Fruit fly (Drosophila melanogaster) whole organism, embryonic: ENCODE data around the gene Snx27.

ENCODE experiments used
- Asciz ChIP-seq: fragments of 200-800 bp; sonication (Bioruptor generic); optimal IDR thresholded peaks from 2 replicates; lab custom pipeline; 2017; ENCODE audit warnings: missing biosample characterization, mild to moderate bottlenecking, missing genetic modification characterization, missing genetic modification reagents
- Awh ChIP-seq: fragments of 200-800 bp; sonication (Bioruptor generic); IDR thresholded peaks from 2 replicates; pipeline ENCODE4, ENCODE4 v1.3.6; 2022; ENCODE audit warnings: missing biosample characterization, missing genetic modification characterization
- B-H1 ChIP-seq: fragments of 200-800 bp; sonication (Bioruptor generic); IDR thresholded peaks from 3 replicates; pipeline ENCODE4 v1.3.6; 2022; ENCODE audit warnings: missing biosample characterization, missing genetic modification characterization
- CG12104 ChIP-seq: fragments of 200-800 bp; sonication (Bioruptor generic); optimal IDR thresholded peaks from 3 replicates; lab custom pipeline; 2016; ENCODE audit warnings: missing biosample characterization, missing genetic modification characterization
- CG12219 ChIP-seq: fragments of 200-800 bp; sonication (Bioruptor generic); optimal IDR thresholded peaks from 3 replicates; lab custom pipeline; 2018; ENCODE audit warnings: missing biosample characterization, mild to moderate bottlenecking, missing genetic modification characterization
- CG12744 ChIP-seq: fragments of 200-800 bp; sonication (Bioruptor generic); optimal IDR thresholded peaks from 2 replicates; lab custom pipeline; 2016; ENCODE audit warnings: missing biosample characterization, missing genetic modification characterization
- CG13287 ChIP-seq: fragments of 200-800 bp; sonication (Bioruptor generic); IDR thresholded peaks from 2 replicates; pipeline ENCODE4 v1.3.6; 2022; ENCODE audit warnings: missing biosample characterization, missing genetic modification characterization; ENCODE audit not compliant: partially characterized antibody
- CG15073 ChIP-seq: fragments of 200-800 bp; sonication (Bioruptor generic); optimal IDR thresholded peaks from 2 replicates; lab custom pipeline; 2016; ENCODE audit warnings: missing biosample characterization, missing genetic modification characterization
- CG1602 ChIP-seq: fragments of 200-800 bp; sonication (Bioruptor generic); optimal IDR thresholded peaks from 3 replicates; lab custom pipeline; 2016; ENCODE audit warnings: missing biosample characterization, missing genetic modification characterization
- CG1603 ChIP-seq: fragments of 200-800 bp; sonication (Bioruptor generic); optimal IDR thresholded peaks from 2 replicates; lab custom pipeline; 2019; ENCODE audit warnings: missing biosample characterization, mild to moderate bottlenecking, missing genetic modification characterization, moderate library complexity
- CG17328 ChIP-seq: fragments of 200-800 bp; sonication (Bioruptor generic); IDR thresholded peaks from 2 replicates; pipeline ENCODE4 v1.3.6; 2022; ENCODE audit warnings: missing biosample characterization, missing genetic modification characterization
- CG17361 ChIP-seq: fragments of 200-800 bp; sonication (Bioruptor generic); IDR thresholded peaks from 3 replicates; pipeline ENCODE4 v1.3.6; 2022; ENCODE audit warnings: missing biosample characterization, missing genetic modification characterization
- CG17568 ChIP-seq: fragments of 200-800 bp; sonication (Bioruptor generic); optimal IDR thresholded peaks from 2 replicates; lab custom pipeline; 2018; ENCODE audit warnings: missing biosample characterization, mild to moderate bottlenecking, missing genetic modification characterization, moderate library complexity
- CG17802 ChIP-seq: fragments of 200-800 bp; sonication (Bioruptor generic); optimal IDR thresholded peaks from 2 replicates; lab custom pipeline; 2018; ENCODE audit warnings: missing biosample characterization, mild to moderate bottlenecking, missing genetic modification characterization, moderate library complexity
- CG18599 ChIP-seq: fragments of 200-800 bp; sonication (Bioruptor generic); optimal IDR thresholded peaks from 3 replicates; lab custom pipeline; 2017; ENCODE audit warnings: missing biosample characterization, missing genetic modification characterization, mild to moderate bottlenecking, moderate library complexity, missing genetic modification reagents
- CG30020 ChIP-seq: fragments of 200-800 bp; optimal IDR thresholded peaks from 2 replicates; lab custom pipeline; 2019; ENCODE audit warnings: missing biosample characterization, mild to moderate bottlenecking, missing genetic modification characterization, moderate library complexity
- CG3726 ChIP-seq: fragments of 200-800 bp; sonication (Bioruptor generic); IDR thresholded peaks from 3 replicates; pipeline ENCODE4, ENCODE4 v1.3.6; 2022; ENCODE audit warnings: missing biosample characterization, missing genetic modification characterization
- CG4707 ChIP-seq: fragments of 200-800 bp; sonication (Bioruptor generic); optimal IDR thresholded peaks from 2 replicates; lab custom pipeline; 2018; ENCODE audit warnings: missing biosample characterization, mild to moderate bottlenecking, missing genetic modification characterization, moderate library complexity
- CG6654 ChIP-seq: fragments of 200-800 bp; sonication (Bioruptor generic); optimal IDR thresholded peaks from 2 replicates; lab custom pipeline; 2017; ENCODE audit warnings: missing biosample characterization, mild to moderate bottlenecking, missing genetic modification characterization
- CG8089 ChIP-seq: fragments of 200-800 bp; sonication (Bioruptor generic); optimal IDR thresholded peaks from 3 replicates; lab custom pipeline; 2016; ENCODE audit warnings: missing biosample characterization, missing genetic modification characterization
- CG8388 ChIP-seq: fragments of 200-800 bp; sonication (Bioruptor generic); optimal IDR thresholded peaks from 2 replicates; lab custom pipeline; 2019; ENCODE audit warnings: missing biosample characterization, mild to moderate bottlenecking, missing genetic modification characterization, moderate library complexity
- CG8478 ChIP-seq: fragments of >200 bp; optimal IDR thresholded peaks from 2 replicates; lab custom pipeline; 2018
- CG8765 ChIP-seq: fragments of 200-800 bp; sonication (Bioruptor generic); IDR thresholded peaks from 2 replicates; pipeline ENCODE4 v1.3.6; 2022; ENCODE audit warnings: missing biosample characterization, missing genetic modification characterization
- CrebB ChIP-seq: fragments of 200-800 bp; sonication (Bioruptor generic); optimal IDR thresholded peaks from 3 replicates; lab custom pipeline; 2018; ENCODE audit warnings: missing biosample characterization, mild to moderate bottlenecking, missing genetic modification characterization
- D19A ChIP-seq: fragments of 200-800 bp; optimal IDR thresholded peaks from 3 replicates; lab custom pipeline; 2019; ENCODE audit warnings: missing biosample characterization, mild to moderate bottlenecking, missing genetic modification characterization, moderate library complexity
- D19B ChIP-seq: fragments of 200-800 bp; sonication (Bioruptor generic); optimal IDR thresholded peaks from 2 replicates; lab custom pipeline; 2017; ENCODE audit warnings: missing biosample characterization, mild to moderate bottlenecking, missing genetic modification characterization
- Gsc ChIP-seq: fragments of 200-800 bp; sonication (Bioruptor generic); IDR thresholded peaks from 2 replicates; pipeline ENCODE4 v1.3.6; 2022; ENCODE audit warnings: missing biosample characterization, missing genetic modification characterization
- HLH4C ChIP-seq: fragments of 200-800 bp; sonication (Bioruptor generic); IDR thresholded peaks from 3 replicates; pipeline ENCODE4 v1.3.6; 2022; ENCODE audit warnings: missing biosample characterization, missing genetic modification characterization; ENCODE audit not compliant: partially characterized antibody
- HLHmδ ChIP-seq: fragments of 200-800 bp; sonication (Bioruptor generic); optimal IDR thresholded peaks from 2 replicates; lab custom pipeline; 2018; ENCODE audit warnings: missing biosample characterization, mild to moderate bottlenecking, missing genetic modification characterization, moderate library complexity
- Hand ChIP-seq: fragments of 200-800 bp; sonication (Bioruptor generic); optimal IDR thresholded peaks from 2 replicates; lab custom pipeline; 2017; ENCODE audit warnings: mild to moderate bottlenecking, missing biosample characterization, missing genetic modification reagents, missing genetic modification characterization
- Hr3 ChIP-seq: fragments of 200-800 bp; sonication (Bioruptor generic); optimal IDR thresholded peaks from 3 replicates; lab custom pipeline; 2016; ENCODE audit warnings: missing biosample characterization, missing genetic modification characterization
- Lpt ChIP-seq: fragments of >200 bp; optimal IDR thresholded peaks from 2 replicates; lab custom pipeline; 2018; ENCODE audit warnings: missing biosample characterization, missing genetic modification characterization
- MTF-1 ChIP-seq: fragments of 200-800 bp; sonication (Bioruptor generic); optimal IDR thresholded peaks from 2 replicates; lab custom pipeline; 2018; ENCODE audit warnings: missing biosample characterization, mild to moderate bottlenecking, missing genetic modification characterization, borderline replicate concordance
- Ptx1 ChIP-seq: fragments of 200-800 bp; sonication (Bioruptor generic); IDR thresholded peaks from 2 replicates; pipeline ENCODE4 v1.3.6; 2022; ENCODE audit warnings: missing biosample characterization, missing genetic modification characterization
- Ssrp ChIP-seq: fragments of 200-800 bp; sonication (Bioruptor generic); optimal IDR thresholded peaks from 2 replicates; lab custom pipeline; 2018; ENCODE audit warnings: missing biosample characterization, mild to moderate bottlenecking, missing genetic modification characterization, moderate library complexity
- Vsx1 ChIP-seq: fragments of 200-800 bp; sonication (Bioruptor generic); optimal IDR thresholded peaks from 2 replicates; lab custom pipeline; 2017; ENCODE audit warnings: missing biosample characterization, mild to moderate bottlenecking, missing genetic modification characterization, missing genetic modification reagents
- abd-A ChIP-seq: fragments of 200-800 bp; sonication (Bioruptor generic); optimal IDR thresholded peaks from 3 replicates; lab custom pipeline; 2019; ENCODE audit warnings: missing biosample characterization, mild to moderate bottlenecking, missing genetic modification characterization, moderate library complexity
- ara ChIP-seq: fragments of 200-800 bp; sonication (Bioruptor generic); IDR thresholded peaks from 2 replicates; pipeline ENCODE4 v1.3.6; 2022; ENCODE audit warnings: missing biosample characterization, missing genetic modification characterization
- chm ChIP-seq: fragments of 200-800 bp; sonication (Bioruptor generic); IDR thresholded peaks from 2 replicates; pipeline ENCODE4 v1.3.6; 2022; ENCODE audit warnings: missing biosample characterization, missing genetic modification characterization
- cwo ChIP-seq: fragments of 200-800 bp; sonication (Bioruptor generic); optimal IDR thresholded peaks from 3 replicates; lab custom pipeline; 2017; ENCODE audit warnings: missing biosample characterization, missing genetic modification characterization, mild to moderate bottlenecking, moderate library complexity, missing genetic modification reagents
- fru ChIP-seq: fragments of >200 bp; optimal IDR thresholded peaks from 2 replicates; lab custom pipeline; 2017
- h ChIP-seq: fragments of >200 bp; optimal IDR thresholded peaks from 2 replicates; lab custom pipeline; 2017
- hth ChIP-seq: fragments of >200 bp; optimal IDR thresholded peaks from 2 replicates; lab custom pipeline; 2017; ENCODE audit warnings: inconsistent platforms
- knrl ChIP-seq: fragments of 200-800 bp; sonication (Bioruptor generic); IDR thresholded peaks from 3 replicates; pipeline ENCODE4 v1.3.6; 2022; ENCODE audit warnings: missing biosample characterization, missing genetic modification characterization; ENCODE audit not compliant: partially characterized antibody
- salm ChIP-seq: fragments of 200-800 bp; sonication (Bioruptor generic); optimal IDR thresholded peaks from 2 replicates; lab custom pipeline; 2018; ENCODE audit warnings: missing biosample characterization, mild to moderate bottlenecking, missing genetic modification characterization
- scrt ChIP-seq: fragments of 200-800 bp; sonication (Bioruptor generic); optimal IDR thresholded peaks from 2 replicates; lab custom pipeline; 2018; ENCODE audit warnings: missing biosample characterization, mild to moderate bottlenecking, missing genetic modification characterization, moderate library complexity
- sens-2 ChIP-seq: fragments of 200-800 bp; sonication (Bioruptor generic); IDR thresholded peaks from 2 replicates; pipeline ENCODE4 v1.3.6; 2022; ENCODE audit warnings: missing biosample characterization, missing genetic modification characterization
- shn ChIP-seq: fragments of 200-800 bp; sonication (Bioruptor generic); optimal IDR thresholded peaks from 3 replicates; lab custom pipeline; 2016; ENCODE audit warnings: missing biosample characterization, missing genetic modification characterization
- tll ChIP-seq, 2 experiments: fragments of 200-800 bp in 1 of 2; fragments of >200 bp in 1 of 2; sonication (Bioruptor generic) in 1 of 2; optimal IDR thresholded peaks; 2 replicates each; lab custom pipeline; 2017 to 2019; ENCODE audit warnings: missing biosample characterization in 2 of 2, missing genetic modification characterization in 2 of 2, mild to moderate bottlenecking in 1 of 2, moderate library complexity in 1 of 2
- vvl ChIP-seq: fragments of 200-800 bp; sonication (Bioruptor generic); IDR thresholded peaks from 2 replicates; pipeline ENCODE4 v1.3.6; 2022; ENCODE audit warnings: missing biosample characterization, missing genetic modification characterization
- zf30C ChIP-seq: fragments of 200-800 bp; sonication (Bioruptor generic); optimal IDR thresholded peaks from 3 replicates; lab custom pipeline; 2018; ENCODE audit warnings: missing biosample characterization, mild to moderate bottlenecking, missing genetic modification characterization

The Snx27 gene

dm6 chrX:5724744-5725185 lies 13.1 kb downstream of the Snx27 start (continued):
- peak; percentile 20 for TF ChIP-seq CG8388 (GFP tag; lab: Kevin White, UChicago)
- TF ChIP-seq CG18599 = no peak
- TF ChIP-seq fru = no peak
- no peak for TF ChIP-seq CG1602 (GFP tag; lab: Kevin White, UChicago)
- TF ChIP-seq CG8765 (GFP tag; lab: Robert Waterston, UW) = peak; percentile 37; the same call in 1 of the 2 replicates
- TF ChIP-seq ara (GFP tag; lab: Robert Waterston, UW) = peak; percentile 43; the same call in 1 of the 2 replicates
- no peak for TF ChIP-seq h (lab: Kevin White, UChicago)
- no peak for TF ChIP-seq knrl (GFP tag; lab: Robert Waterston, UW)
- 0 out of 2 replicates have a peak, but pooled peaks have one; percentile 35 for TF ChIP-seq Awh
- no peak for TF ChIP-seq Lpt (GFP tag; lab: Kevin White, UChicago)
- 0 out of 2 replicates have a peak, but pooled peaks have one; percentile 30 for TF ChIP-seq Gsc (GFP tag; lab: Robert Waterston, UW)
- TF ChIP-seq salm (tag; lab: Kevin White, UChicago) = peak; percentile 33
- no peak for TF ChIP-seq B-H1 (GFP tag; lab: Robert Waterston, UW)
- TF ChIP-seq D19A (tag; lab: Kevin White, UChicago) = peak; percentile 32
- no peak for TF ChIP-seq CG15073
- TF ChIP-seq CG17361 (GFP tag; lab: Robert Waterston, UW) = peak; percentile 71
- peak; percentile 45; the same call in 1 of the 3 replicates for TF ChIP-seq CG3726 (GFP tag; lab: Robert Waterston, UW)
- no peak for TF ChIP-seq HLH4C (GFP tag; lab: Robert Waterston, UW)
- TF ChIP-seq CG13287 (GFP tag; lab: Robert Waterston, UW) = no peak
- TF ChIP-seq CG6654 (GFP tag; lab: Kevin White, UChicago) = peak; percentile 26
- TF ChIP-seq vvl (GFP tag; lab: Robert Waterston, UW) = peak; percentile 55; the same call in 1 of the 2 replicates
- no peak for TF ChIP-seq CG12744
- TF ChIP-seq CG30020 = no peak
- TF ChIP-seq Ssrp (tag; lab: Kevin White, UChicago) = peak; percentile 33
- peak; percentile 89 for TF ChIP-seq CG1603 (tag; lab: Kevin White, UChicago)
- no peak for TF ChIP-seq abd-A
- TF ChIP-seq chm = no peak
- no peak for TF ChIP-seq sens-2 (GFP tag; lab: Robert Waterston, UW)
- peak; percentile 48 for TF ChIP-seq CG17802 (tag; lab: Kevin White, UChicago)
- no peak for TF ChIP-seq Hand (GFP tag; lab: Kevin White, UChicago)
- TF ChIP-seq CG4707 = peak; percentile 66
- TF ChIP-seq CG12104 (GFP tag; lab: Kevin White, UChicago) = peak; percentile 15
- TF ChIP-seq D19B (GFP tag; lab: Kevin White, UChicago) = peak; percentile 39
- no peak for TF ChIP-seq zf30C (GFP tag; lab: Kevin White, UChicago)
- peak; percentile 18 for TF ChIP-seq shn (GFP tag; lab: Kevin White, UChicago)
- TF ChIP-seq HLHmδ (GFP tag; lab: Kevin White, UChicago) = peak; percentile 41
- TF ChIP-seq CrebB = no peak
- peak; percentile 16 for TF ChIP-seq CG17568 (GFP tag; lab: Kevin White, UChicago)
- no peak for TF ChIP-seq scrt (GFP tag; lab: Kevin White, UChicago)
- peak; percentile 7 for TF ChIP-seq cwo (GFP tag; lab: Kevin White, UChicago)
- TF ChIP-seq MTF-1 (GFP tag; lab: Kevin White, UChicago) = peak; percentile 61
- TF ChIP-seq Vsx1 = peak; percentile 21
- peak; percentile 70 for TF ChIP-seq Asciz (GFP tag; lab: Kevin White, UChicago)
- peak; percentile 19 for TF ChIP-seq Hr3 (GFP tag; lab: Kevin White, UChicago)
- TF ChIP-seq hth (lab: Kevin White, UChicago) = no peak
- TF ChIP-seq CG8478 (lab: Kevin White, UChicago) = no peak
- TF ChIP-seq tll (GFP tag; optimal IDR thresholded peaks at IDR 0.05; lab: Kevin White, UChicago) = no peak
- TF ChIP-seq CG12219 (GFP tag; lab: Kevin White, UChicago) = peak; percentile 39
- TF ChIP-seq CG17328 (GFP tag; lab: Robert Waterston, UW) = no peak; the same call in none of the 2 replicates
- TF ChIP-seq Ptx1 = peak; percentile 55
- TF ChIP-seq CG8089 = peak; percentile 35
